Worm (Caenorhabditis elegans) whole organism, midembryonic: ENCODE data around the gene T02G5.15.

Source experiments
- T22C8.4 ChIP-seq: fragments of 200-800 bp; sonication (Bioruptor generic); IDR thresholded peaks from 2 replicates; pipeline ENCODE4 v1.3.6; 2022; ENCODE audit warnings: missing genetic modification characterization, missing compliant biosample characterization
- cog-1 ChIP-seq: sonication (generic microtip); optimal IDR thresholded peaks from 2 replicates; lab custom pipeline; 2016; ENCODE audit warnings: missing genetic modification characterization, missing compliant biosample characterization
- flt-1 ChIP-seq: fragments of 200-800 bp; sonication (Bioruptor generic); IDR thresholded peaks from 2 replicates; pipeline ENCODE4 v1.3.6; 2022; ENCODE audit warnings: missing genetic modification characterization, missing compliant biosample characterization
- klf-2 ChIP-seq: fragments of 200-800 bp; sonication (Bioruptor generic); conservative IDR thresholded peaks from 2 replicates; pipeline ENCODE4 v1.3.6; 2022; ENCODE audit warnings: missing genetic modification reagents, missing genetic modification characterization, missing compliant biosample characterization
- med-1 ChIP-seq: sonication (generic microtip); optimal IDR thresholded peaks from 2 replicates; lab custom pipeline; 2017; ENCODE audit warnings: missing genetic modification characterization, mild to moderate bottlenecking, missing compliant biosample characterization, antibody characterized with exemption, missing genetic modification reagents; ENCODE audit not compliant: insufficient read depth
- ref-1 ChIP-seq: fragments of 200-800 bp; sonication (Bioruptor generic); conservative IDR thresholded peaks from 2 replicates; pipeline ENCODE4 v1.3.6; 2022; ENCODE audit warnings: missing genetic modification reagents, missing genetic modification characterization, missing compliant biosample characterization
- tab-1 ChIP-seq: fragments of 200-800 bp; sonication (Bioruptor generic); IDR thresholded peaks from 2 replicates; pipeline ENCODE4 v1.3.6; 2022; ENCODE audit warnings: missing genetic modification characterization, missing compliant biosample characterization
- ztf-23 ChIP-seq: fragments of 200-800 bp; sonication (Bioruptor generic); IDR thresholded peaks from 2 replicates; pipeline ENCODE4 v1.3.6; 2022; ENCODE audit warnings: missing genetic modification reagents, missing genetic modification characterization, missing compliant biosample characterization
- ztf-29 ChIP-seq: fragments of 200-800 bp; sonication (Bioruptor generic); IDR thresholded peaks from 2 replicates; pipeline ENCODE4 v1.3.6; 2022; ENCODE audit warnings: missing genetic modification reagents, missing genetic modification characterization, missing compliant biosample characterization

The T02G5.15 gene

DNA sequence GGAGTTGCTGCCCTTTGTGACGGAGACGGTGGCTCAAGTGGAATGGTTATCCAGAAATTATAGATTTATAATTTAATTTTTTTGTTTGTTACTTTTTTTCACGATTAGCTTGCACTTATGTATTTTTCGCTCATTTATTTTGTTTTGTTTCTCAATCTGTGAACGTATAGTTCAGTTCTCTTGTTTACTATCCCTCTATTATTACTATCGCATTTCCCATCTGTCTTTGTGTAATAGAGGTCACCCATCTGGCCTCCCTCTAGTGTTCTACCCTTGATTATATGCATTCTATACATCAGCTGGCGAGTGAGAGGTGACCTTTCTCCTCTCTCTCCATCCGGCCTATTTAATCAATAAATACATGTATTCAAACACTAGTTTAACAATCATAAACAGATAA lies at the start of gene T02G5.15, which contains the start of gene T02G5.14:
Gene T02G5.15 (plus strand): TSS at position 301 of the 400 bp plus-strand sequence.
Gene T02G5.14 (plus strand): TSS at position 301 of the 400 bp plus-strand sequence.
- TF ChIP-seq T22C8.4 (GFP tag; lab: Robert Waterston, UW) = peak; percentile 58

- TF ChIP-seq ref-1 (GFP tag; lab: Robert Waterston, UW) (no peak), klf-2 (GFP tag; lab: Robert Waterston, UW) (no peak), med-1 (GFP tag; lab: Kevin White, UChicago) (no peak), flt-1 (GFP tag; lab: Robert Waterston, UW) (no peak), ztf-23 (no peak), ztf-29 (GFP tag; lab: Robert Waterston, UW) (no peak), tab-1 (GFP tag; lab: Robert Waterston, UW) (no peak), cog-1 (tag; lab: Kevin White, UChicago) (no peak), T22C8.4 (GFP tag; lab: Robert Waterston, UW) (no peak)
These were observed 46.3 kb upstream of the T02G5.15 start, which contains the start of gene cin-4 for ce11 chrII:7037659-7038342. Gene cin-4, plus strand, starts transcription at chrII:7038292.

ce11 chrII:7042090-7042489 lies 42.0 kb upstream of the T02G5.15 start:
- TF ChIP-seq ztf-23 (peak; percentile 49; the same call in 1 of the 2 replicates), klf-2 (GFP tag; lab: Robert Waterston, UW) (0 out of 2 replicates have a peak, but pooled peaks have one; percentile 19), ref-1 (GFP tag; lab: Robert Waterston, UW) (0 out of 2 replicates have a peak, but pooled peaks have one; percentile 34), flt-1 (GFP tag; lab: Robert Waterston, UW) (peak; percentile 72; the same call in 1 of the 2 replicates), tab-1 (GFP tag; lab: Robert Waterston, UW) (peak; percentile 15; the same call in 1 of the 2 replicates)

- TF ChIP-seq tab-1 (GFP tag; lab: Robert Waterston, UW) (0 out of 2 replicates have a peak, but pooled peaks have one; percentile 59), ztf-29 (GFP tag; lab: Robert Waterston, UW) (no peak)
These were observed 34.7 kb upstream of the T02G5.15 start for ce11 chrII:7049470-7049869.

DNA sequence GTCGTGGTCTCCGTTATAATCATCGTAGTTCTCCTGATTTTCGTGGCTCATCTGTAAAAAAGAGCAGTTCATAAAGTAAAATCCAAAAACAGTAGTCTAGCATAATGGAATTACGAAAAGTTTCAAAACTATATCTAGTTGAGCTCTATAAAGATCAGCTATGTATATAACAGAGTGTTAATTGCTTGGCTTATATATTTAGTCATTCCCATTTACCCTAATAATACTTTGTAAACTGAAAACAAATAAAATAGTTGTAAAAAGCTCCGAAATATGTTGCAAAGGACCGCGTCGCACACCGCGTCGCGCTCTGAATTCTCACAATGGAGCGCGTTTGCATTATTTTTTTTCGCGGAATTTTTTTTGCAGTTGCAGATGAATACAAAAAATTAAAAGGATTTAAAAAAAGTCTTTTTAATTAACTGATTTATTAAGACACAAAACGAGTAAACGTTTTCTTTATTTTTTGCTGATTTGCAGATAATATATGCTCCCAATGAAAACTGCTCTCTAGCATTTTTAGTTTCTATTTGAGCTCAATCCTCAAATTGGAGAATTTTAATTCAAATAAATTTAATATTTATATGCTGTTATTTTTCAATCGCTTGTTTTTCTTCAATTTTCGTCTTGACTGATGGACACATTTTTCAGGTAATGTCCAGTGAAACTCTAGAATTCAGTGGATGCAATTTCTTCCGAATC lies 33.9 kb upstream of the T02G5.15 start, which contains the start of the genes tcer-1 and ZK1127.5:
Gene tcer-1 (minus strand): TSS at position 51 of the 702 bp plus-strand sequence.
Gene ZK1127.5 (plus strand): TSS at position 652 of the 702 bp plus-strand sequence.
- TF ChIP-seq ztf-23 = no peak
- TF ChIP-seq med-1 (GFP tag; lab: Kevin White, UChicago) = no peak
- no peak for TF ChIP-seq ref-1 (GFP tag; lab: Robert Waterston, UW)
- no peak for TF ChIP-seq flt-1 (GFP tag; lab: Robert Waterston, UW)
- no peak for TF ChIP-seq ztf-29 (GFP tag; lab: Robert Waterston, UW)
- TF ChIP-seq T22C8.4 (GFP tag; lab: Robert Waterston, UW) = no peak
- no peak for TF ChIP-seq cog-1 (tag; lab: Kevin White, UChicago)
- no peak for TF ChIP-seq klf-2 (GFP tag; lab: Robert Waterston, UW)
- no peak for TF ChIP-seq tab-1 (GFP tag; lab: Robert Waterston, UW)

DNA sequence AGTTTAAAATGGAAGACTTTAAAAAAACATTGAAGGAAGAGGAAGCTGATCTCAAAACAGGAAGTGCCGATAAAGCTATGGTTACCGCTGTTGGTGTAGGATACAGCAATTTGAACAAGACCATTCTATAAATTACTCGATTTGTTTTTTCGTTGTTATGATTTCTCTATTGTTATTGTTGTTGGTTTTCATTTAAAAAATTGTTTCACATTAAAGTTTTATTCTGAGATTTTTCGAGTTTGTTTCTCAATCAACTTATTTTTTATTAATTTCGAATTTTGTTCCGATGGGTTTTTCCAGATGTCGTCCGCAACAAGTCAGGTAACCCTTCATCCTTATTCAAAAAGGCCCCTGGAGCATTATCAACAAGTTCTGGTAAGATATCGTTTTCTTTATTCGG lies 32.3 kb upstream of the T02G5.15 start, which contains the start of gene ZK1127.12:
Gene ZK1127.12 (plus strand): TSS at position 301 of the 400 bp plus-strand sequence.
- no peak for TF ChIP-seq ref-1 (GFP tag; lab: Robert Waterston, UW)
- TF ChIP-seq med-1 (GFP tag; lab: Kevin White, UChicago) = no peak
- TF ChIP-seq T22C8.4 (GFP tag; lab: Robert Waterston, UW) = no peak
- TF ChIP-seq ztf-23 = no peak
- no peak for TF ChIP-seq ztf-29 (GFP tag; lab: Robert Waterston, UW)
- no peak for TF ChIP-seq tab-1 (GFP tag; lab: Robert Waterston, UW)
- no peak for TF ChIP-seq klf-2 (GFP tag; lab: Robert Waterston, UW)
- TF ChIP-seq flt-1 (GFP tag; lab: Robert Waterston, UW) = no peak
- no peak for TF ChIP-seq cog-1 (tag; lab: Kevin White, UChicago)

- no peak for TF ChIP-seq klf-2 (GFP tag; lab: Robert Waterston, UW)
- TF ChIP-seq ref-1 (GFP tag; lab: Robert Waterston, UW) = no peak
- TF ChIP-seq tab-1 (GFP tag; lab: Robert Waterston, UW) = no peak
- TF ChIP-seq ztf-29 (GFP tag; lab: Robert Waterston, UW) = no peak
- no peak for TF ChIP-seq cog-1 (tag; lab: Kevin White, UChicago)
- no peak for TF ChIP-seq T22C8.4 (GFP tag; lab: Robert Waterston, UW)
- TF ChIP-seq med-1 (GFP tag; lab: Kevin White, UChicago) = no peak
- TF ChIP-seq ztf-23 = no peak
- TF ChIP-seq flt-1 (GFP tag; lab: Robert Waterston, UW) = no peak
These were observed 31.1 kb upstream of the T02G5.15 start, which contains the start of gene ZK1127.13 for ce11 chrII:7053001-7053400. Gene ZK1127.13, plus strand, starts transcription at chrII:7053301.

DNA sequence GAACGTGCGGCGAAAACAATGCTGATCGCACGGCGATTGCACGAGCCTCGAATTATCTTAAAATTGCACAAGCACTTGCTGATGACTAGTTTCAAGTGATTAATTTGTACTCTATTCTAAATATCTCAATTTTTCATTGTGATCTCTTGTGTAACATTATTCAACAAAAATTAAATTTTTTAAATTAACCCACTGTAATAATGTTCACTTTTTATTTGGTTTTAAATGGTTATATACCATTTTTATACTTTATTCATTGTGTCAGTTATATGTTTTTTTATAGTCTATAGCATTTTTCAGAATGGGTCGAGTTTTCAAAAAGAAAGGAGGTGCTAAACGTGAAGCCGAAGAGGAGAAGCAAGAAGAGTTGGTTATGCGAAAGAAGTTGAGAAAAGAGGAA lies 30.5 kb upstream of the T02G5.15 start, which contains the start of gene ZK1127.4:
Gene ZK1127.4 (plus strand): TSS at position 301 of the 400 bp plus-strand sequence.
- TF ChIP-seq med-1 (GFP tag; lab: Kevin White, UChicago) (no peak), flt-1 (GFP tag; lab: Robert Waterston, UW) (no peak), klf-2 (GFP tag; lab: Robert Waterston, UW) (no peak), ref-1 (GFP tag; lab: Robert Waterston, UW) (no peak), cog-1 (tag; lab: Kevin White, UChicago) (no peak), ztf-23 (no peak), ztf-29 (GFP tag; lab: Robert Waterston, UW) (no peak), T22C8.4 (GFP tag; lab: Robert Waterston, UW) (no peak), tab-1 (GFP tag; lab: Robert Waterston, UW) (no peak)
